Worm (Caenorhabditis elegans) whole organism, early embryonic: ENCODE results near the gene arx-3.

Source experiments
- B0310.2 ChIP-seq: sonication (generic microtip); optimal IDR thresholded peaks from 2 replicates; lab custom pipeline; 2016; ENCODE audit warnings: mild to moderate bottlenecking, missing genetic modification characterization, missing compliant biosample characterization
- F13C5.2 ChIP-seq: sonication (generic microtip); optimal IDR thresholded peaks from 2 replicates; lab custom pipeline; 2017; ENCODE audit warnings: mild to moderate bottlenecking, missing genetic modification characterization, inconsistent platforms, missing compliant biosample characterization
- aly-1 ChIP-seq: sonication (generic microtip); optimal IDR thresholded peaks from 2 replicates; lab custom pipeline; 2016; ENCODE audit warnings: missing genetic modification characterization, missing compliant biosample characterization
- ama-1 ChIP-seq: fragments of 150-350 bp; optimal IDR thresholded peaks from 2 replicates; lab custom pipeline; 2014
- ceh-13 ChIP-seq: fragments of 200-800 bp; sonication (Bioruptor generic); optimal IDR thresholded peaks from 2 replicates; lab custom pipeline; 2018; ENCODE audit warnings: mild to moderate bottlenecking, missing genetic modification characterization, missing compliant biosample characterization
- ceh-36 ChIP-seq: sonication (generic microtip); optimal IDR thresholded peaks from 2 replicates; lab custom pipeline; 2016; ENCODE audit warnings: missing genetic modification characterization, inconsistent platforms, missing compliant biosample characterization
- ets-7 ChIP-seq: sonication (generic microtip); optimal IDR thresholded peaks from 2 replicates; lab custom pipeline; 2016; ENCODE audit warnings: missing genotype, missing genetic modification characterization, missing compliant biosample characterization
- flt-1 ChIP-seq: fragments of 200-800 bp; sonication (Bioruptor generic); IDR thresholded peaks from 2 replicates; pipeline ENCODE4 v1.3.6; 2022; ENCODE audit warnings: missing genetic modification characterization, missing compliant biosample characterization
- hmbx-1 ChIP-seq: sonication (generic microtip); optimal IDR thresholded peaks from 2 replicates; lab custom pipeline; 2016; ENCODE audit warnings: mild to moderate bottlenecking, missing genetic modification characterization, missing compliant biosample characterization
- hmg-4 ChIP-seq: fragments of 200-800 bp; sonication (Bioruptor generic); optimal IDR thresholded peaks from 2 replicates; lab custom pipeline; 2018; ENCODE audit warnings: mild to moderate bottlenecking, missing genetic modification characterization, missing compliant biosample characterization
- hnd-1 ChIP-seq: sonication (generic microtip); optimal IDR thresholded peaks from 2 replicates; lab custom pipeline; 2016; ENCODE audit warnings: missing genetic modification characterization, missing compliant biosample characterization
- pes-1 ChIP-seq: fragments of 200-800 bp; sonication (Bioruptor generic); IDR thresholded peaks from 2 replicates; pipeline ENCODE4 v1.3.6; 2022; ENCODE audit warnings: missing genetic modification reagents, missing genetic modification characterization, missing compliant biosample characterization
- scrt-1 ChIP-seq: fragments of 200-800 bp; sonication (Bioruptor generic); IDR thresholded peaks from 2 replicates; pipeline ENCODE4 v1.3.6; 2022; ENCODE audit warnings: missing genetic modification characterization, missing compliant biosample characterization
- sea-1 ChIP-seq: fragments of 200-800 bp; sonication (Bioruptor generic); conservative IDR thresholded peaks from 2 replicates; pipeline ENCODE4 v1.3.6; 2022; ENCODE audit warnings: missing genetic modification characterization, missing compliant biosample characterization
- tbx-11 ChIP-seq: fragments of 200-800 bp; sonication (Bioruptor generic); IDR thresholded peaks from 2 replicates; pipeline ENCODE4 v1.3.6; 2022; ENCODE audit warnings: missing genetic modification characterization, missing compliant biosample characterization
- tbx-37 ChIP-seq: fragments of 200-800 bp; sonication (Bioruptor generic); conservative IDR thresholded peaks from 2 replicates; pipeline ENCODE4 v1.3.6; 2022; ENCODE audit warnings: missing genetic modification reagents, missing genetic modification characterization, missing compliant biosample characterization
- tra-4 ChIP-seq: sonication (generic microtip); optimal IDR thresholded peaks from 2 replicates; lab custom pipeline; 2017; ENCODE audit warnings: missing genetic modification characterization, missing compliant biosample characterization

The arx-3 gene

ce11 chrIII:12081992-12082628, 23.9 kb upstream of the arx-3 start:
- no peak for TF ChIP-seq aly-1
- TF ChIP-seq ceh-36, result peak; percentile 26
- TF ChIP-seq B0310.2 (tag; lab: Kevin White, UChicago), result no peak

DNA sequence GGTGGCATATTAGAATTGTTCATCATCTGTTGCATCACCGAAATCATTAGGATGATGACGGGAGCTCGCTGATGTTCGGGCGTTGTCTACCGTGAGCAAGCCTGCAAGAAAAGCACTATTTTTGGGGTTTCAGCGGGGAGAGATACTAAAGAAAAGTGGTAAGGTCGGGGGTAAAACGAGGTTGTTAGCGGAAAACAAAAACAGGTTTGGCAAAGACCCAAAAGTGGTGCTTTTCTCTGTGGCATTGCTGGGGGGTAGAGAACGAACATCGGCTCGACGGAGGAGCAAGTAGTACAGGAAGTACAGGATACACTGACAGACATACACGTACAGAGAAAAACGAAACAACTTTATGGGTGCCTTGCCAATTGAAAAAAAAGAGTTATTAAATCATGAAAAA, 19.2 kb upstream of the arx-3 start, which contains the start of gene php-3:
Gene php-3, minus strand, starts transcription at position 101 of the 400 bp plus-strand sequence.
- TF ChIP-seq tbx-37 (no peak), B0310.2 (tag; lab: Kevin White, UChicago) (no peak), F13C5.2 (tag; lab: Kevin White, UChicago) (no peak), ceh-13 (GFP tag; lab: Kevin White, UChicago) (no peak), pes-1 (GFP tag; lab: Robert Waterston, UW) (no peak), hmg-4 (GFP tag; lab: Kevin White, UChicago) (no peak), flt-1 (no peak), hnd-1 (tag; lab: Kevin White, UChicago) (no peak), tra-4 (tag; lab: Kevin White, UChicago) (no peak)

- TF ChIP-seq pes-1 (GFP tag; lab: Robert Waterston, UW) (no peak), aly-1 (no peak), F13C5.2 (tag; lab: Kevin White, UChicago) (no peak), ceh-36 (no peak), scrt-1 (no peak)
Measured at ce11 chrIII:12067736-12068135, 9.5 kb upstream of the arx-3 start.

DNA sequence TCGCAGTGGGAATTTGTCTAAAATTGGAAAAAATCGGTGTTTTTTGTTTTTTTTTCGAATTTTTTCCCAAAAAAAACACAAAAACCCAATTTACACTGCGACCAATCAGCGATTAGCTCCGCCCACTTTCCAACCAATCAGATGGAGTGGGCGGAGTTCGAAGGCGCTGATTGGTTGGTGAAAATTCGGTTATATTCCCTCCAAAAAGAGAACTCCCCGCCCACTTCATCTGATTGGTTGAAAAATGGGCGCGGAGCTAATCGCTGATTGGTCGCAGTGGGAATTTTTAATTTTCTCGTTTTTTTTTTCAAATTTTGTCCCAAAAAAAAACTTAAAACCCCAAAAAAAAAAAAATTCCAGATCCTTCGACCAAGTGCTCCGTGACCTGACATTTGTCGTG, 6.2 kb upstream of the arx-3 start:
- TF ChIP-seq hmg-4 (GFP tag; lab: Kevin White, UChicago), result no peak
- no peak for TF ChIP-seq B0310.2 (tag; lab: Kevin White, UChicago)
- no peak for TF ChIP-seq tbx-11 (GFP tag; lab: Robert Waterston, UW)
- no peak for TF ChIP-seq ceh-36
- TF ChIP-seq sea-1, result no peak
- TF ChIP-seq flt-1, result no peak
- no peak for TF ChIP-seq tra-4 (tag; lab: Kevin White, UChicago)
- TF ChIP-seq scrt-1, result no peak
- TF ChIP-seq tbx-37, result no peak
- TF ChIP-seq aly-1, result no peak

- TF ChIP-seq B0310.2 (tag; lab: Kevin White, UChicago) (no peak), ets-7 (tag; lab: Kevin White, UChicago) (no peak), hmbx-1 (tag; lab: Kevin White, UChicago) (no peak)
Measured at ce11 chrIII:12063934-12064333, 5.7 kb upstream of the arx-3 start.

DNA sequence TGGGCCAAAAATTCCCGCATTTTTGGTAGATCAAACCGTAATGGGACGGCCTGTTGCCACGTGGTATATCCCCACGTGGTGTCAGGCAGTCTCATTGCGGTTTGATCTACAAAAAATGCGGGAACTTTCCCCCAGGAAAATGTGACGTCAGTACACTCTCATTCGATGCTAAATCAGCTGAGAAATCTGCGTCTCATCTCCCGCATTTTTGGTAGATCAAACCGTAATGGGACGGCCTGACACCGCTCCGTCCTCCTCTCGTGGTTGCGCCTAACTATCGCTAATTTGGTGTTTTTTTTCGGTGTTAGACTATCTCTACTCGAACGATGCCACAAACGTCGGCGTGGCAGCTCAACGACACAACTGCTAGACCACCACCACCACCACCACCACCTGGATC, 3.2 kb upstream of the arx-3 start, which contains the start of gene zyg-8:
Gene zyg-8, plus strand, starts transcription at position 301 of the 400 bp plus-strand sequence.
- TF ChIP-seq ama-1 (lab: Kevin White, UChicago), result no peak

DNA sequence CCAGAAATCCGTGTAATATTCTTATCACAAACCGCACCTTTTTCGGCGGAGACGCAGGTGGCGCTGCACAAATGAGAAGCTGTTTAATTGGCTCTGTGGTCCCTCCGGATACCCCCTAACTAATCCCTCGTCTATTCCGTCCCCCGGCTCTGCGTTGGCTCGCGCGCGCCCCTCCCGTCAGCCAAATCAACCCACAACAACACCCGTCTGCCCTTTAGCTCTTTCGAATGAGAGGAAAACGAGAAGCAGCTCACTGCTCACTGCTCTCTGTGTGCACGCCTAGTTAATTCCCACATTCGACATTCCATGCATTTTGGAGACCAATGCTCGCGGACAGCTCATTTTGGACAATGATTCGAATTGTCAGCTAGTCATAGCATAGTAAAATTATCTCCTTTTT, 1.8 kb upstream of the arx-3 start:
- peak; percentile 4 for TF ChIP-seq ceh-36
- no peak for TF ChIP-seq ceh-13 (GFP tag; lab: Kevin White, UChicago)

DNA sequence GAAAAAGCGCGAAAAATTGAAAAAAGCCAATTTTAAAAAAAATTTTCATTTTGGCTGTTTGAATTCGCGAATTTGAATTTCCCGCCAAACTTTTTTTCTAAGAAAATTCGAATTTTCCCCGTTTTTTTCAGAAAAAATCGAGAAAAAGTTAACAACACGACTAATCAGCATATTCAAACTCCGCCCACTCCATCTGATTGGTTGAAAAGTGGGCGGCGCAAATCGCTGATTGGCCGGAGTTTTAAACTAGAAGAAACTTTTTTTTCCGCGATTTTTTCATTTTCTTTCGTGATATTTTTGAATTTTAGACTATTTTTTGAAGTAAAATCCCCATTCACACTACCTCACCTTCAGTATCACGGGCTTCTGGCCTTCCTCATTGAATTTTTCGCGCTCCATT, 1.3 kb upstream of the arx-3 start:
- TF ChIP-seq hmg-4 (GFP tag; lab: Kevin White, UChicago) (no peak), ceh-13 (GFP tag; lab: Kevin White, UChicago) (no peak), hmbx-1 (tag; lab: Kevin White, UChicago) (no peak), ets-7 (tag; lab: Kevin White, UChicago) (no peak), hnd-1 (tag; lab: Kevin White, UChicago) (no peak), scrt-1 (no peak), sea-1 (no peak), B0310.2 (tag; lab: Kevin White, UChicago) (no peak), ceh-36 (no peak), F13C5.2 (tag; lab: Kevin White, UChicago) (no peak), pes-1 (GFP tag; lab: Robert Waterston, UW) (no peak), tbx-37 (no peak), ama-1 (lab: Kevin White, UChicago) (no peak), tbx-11 (GFP tag; lab: Robert Waterston, UW) (no peak), flt-1 (no peak), aly-1 (no peak), tra-4 (tag; lab: Kevin White, UChicago) (no peak)

ce11 chrIII:12052206-12052605, 6.1 kb downstream of the arx-3 start, which contains the start of gene Y79H2A.3:
TSS of gene Y79H2A.3 (minus strand) at chrIII:12052306.
- TF ChIP-seq hnd-1 (tag; lab: Kevin White, UChicago), result no peak
- no peak for TF ChIP-seq hmbx-1 (tag; lab: Kevin White, UChicago)
- TF ChIP-seq sea-1, result no peak
- no peak for TF ChIP-seq tbx-37
- TF ChIP-seq hmg-4 (GFP tag; lab: Kevin White, UChicago), result no peak
- TF ChIP-seq ceh-13 (GFP tag; lab: Kevin White, UChicago), result no peak
- no peak for TF ChIP-seq aly-1
- no peak for TF ChIP-seq pes-1 (GFP tag; lab: Robert Waterston, UW)
- no peak for TF ChIP-seq flt-1
- TF ChIP-seq ets-7 (tag; lab: Kevin White, UChicago), result no peak
- TF ChIP-seq ceh-36, result no peak
- no peak for TF ChIP-seq F13C5.2 (tag; lab: Kevin White, UChicago)
- no peak for TF ChIP-seq B0310.2 (tag; lab: Kevin White, UChicago)
- TF ChIP-seq scrt-1, result no peak
